Worm (Caenorhabditis elegans) whole organism, late embryonic: ENCODE measurements around the gene srx-131.
A peak's percentile ranks its signal among the peaks of the same experiment; 100 is the strongest.

Source experiments
- C38D4.7 ChIP-seq: fragments of 200-800 bp; sonication (Bioruptor generic); optimal IDR thresholded peaks from 2 replicates; lab custom pipeline; 2018; ENCODE audit warnings: mild to moderate bottlenecking, missing genetic modification characterization, moderate library complexity, missing compliant biosample characterization
- F13H6.1 ChIP-seq: sonication (generic microtip); optimal IDR thresholded peaks from 2 replicates; lab custom pipeline; 2016; ENCODE audit warnings: missing genetic modification characterization, missing compliant biosample characterization
- K02D7.2 ChIP-seq: sonication (generic microtip); optimal IDR thresholded peaks from 2 replicates; lab custom pipeline; 2017; ENCODE audit warnings: mild to moderate bottlenecking, missing genetic modification characterization, missing compliant biosample characterization
- K09A11.1 ChIP-seq: sonication (generic microtip); optimal IDR thresholded peaks from 2 replicates; lab custom pipeline; 2017; ENCODE audit warnings: antibody characterized with exemption, mild to moderate bottlenecking, missing genetic modification characterization, missing compliant biosample characterization; ENCODE audit not compliant: insufficient read depth
- Y22D7AL.16 ChIP-seq: sonication (generic microtip); optimal IDR thresholded peaks from 2 replicates; lab custom pipeline; 2016; ENCODE audit warnings: missing genetic modification characterization, missing compliant biosample characterization
- ama-1 ChIP-seq: fragments of 150-350 bp; optimal IDR thresholded peaks from 2 replicates; lab custom pipeline; 2014
- ceh-14 ChIP-seq: sonication (generic microtip); optimal IDR thresholded peaks from 2 replicates; lab custom pipeline; 2016; ENCODE audit warnings: missing genotype, missing genetic modification characterization, missing compliant biosample characterization
- ceh-19 ChIP-seq: fragments of 200-800 bp; sonication (Bioruptor generic); optimal IDR thresholded peaks from 2 replicates; lab custom pipeline; 2018; ENCODE audit warnings: mild to moderate bottlenecking, missing genetic modification characterization, missing compliant biosample characterization
- ceh-2 ChIP-seq: sonication (generic microtip); optimal IDR thresholded peaks from 2 replicates; lab custom pipeline; 2016; ENCODE audit warnings: missing genotype, missing genetic modification characterization, missing compliant biosample characterization
- ceh-24 ChIP-seq: sonication (generic microtip); optimal IDR thresholded peaks from 2 replicates; lab custom pipeline; 2016; ENCODE audit warnings: mild to moderate bottlenecking, missing genetic modification characterization, missing compliant biosample characterization
- ceh-30 ChIP-seq: fragments of 150-350 bp; optimal IDR thresholded peaks from 2 replicates; lab custom pipeline; 2014; ENCODE audit warnings: missing biosample characterization, missing genetic modification characterization
- ceh-31 ChIP-seq: sonication (generic microtip); optimal IDR thresholded peaks from 2 replicates; lab custom pipeline; 2016; ENCODE audit warnings: missing genetic modification characterization, missing compliant biosample characterization
- ceh-34 ChIP-seq: sonication (generic microtip); optimal IDR thresholded peaks from 2 replicates; lab custom pipeline; 2016; ENCODE audit warnings: mild to moderate bottlenecking, missing genetic modification characterization, missing compliant biosample characterization
- ceh-45 ChIP-seq: fragments of 200-800 bp; sonication (Bioruptor generic); IDR thresholded peaks from 2 replicates; pipeline ENCODE4 v1.3.6; 2022; ENCODE audit warnings: missing genetic modification reagents, missing genetic modification characterization, missing compliant biosample characterization
- ceh-48 ChIP-seq: sonication (generic microtip); optimal IDR thresholded peaks from 2 replicates; lab custom pipeline; 2016; ENCODE audit warnings: missing genetic modification characterization, inconsistent platforms, missing compliant biosample characterization
- ceh-6 ChIP-seq: fragments of 200-800 bp; sonication (Bioruptor generic); optimal IDR thresholded peaks from 2 replicates; lab custom pipeline; 2018; ENCODE audit warnings: mild to moderate bottlenecking, missing genetic modification characterization, missing compliant biosample characterization
- ceh-9 ChIP-seq: sonication (generic microtip); optimal IDR thresholded peaks from 2 replicates; lab custom pipeline; 2016; ENCODE audit warnings: mild to moderate bottlenecking, missing genetic modification characterization, inconsistent platforms, missing compliant biosample characterization
- che-1 ChIP-seq: sonication (generic microtip); optimal IDR thresholded peaks from 2 replicates; lab custom pipeline; 2016; ENCODE audit warnings: mild to moderate bottlenecking, missing genetic modification characterization, missing compliant biosample characterization
- dmd-4 ChIP-seq: sonication (generic microtip); optimal IDR thresholded peaks from 2 replicates; lab custom pipeline; 2016; ENCODE audit warnings: borderline replicate concordance, missing genetic modification characterization, missing compliant biosample characterization
- dve-1 ChIP-seq: sonication (generic microtip); optimal IDR thresholded peaks from 2 replicates; lab custom pipeline; 2017; ENCODE audit warnings: antibody characterized with exemption, mild to moderate bottlenecking, missing genetic modification characterization, missing compliant biosample characterization
- elt-2 ChIP-seq: sonication (generic microtip); optimal IDR thresholded peaks from 2 replicates; lab custom pipeline; 2016; ENCODE audit warnings: missing genetic modification reagents, missing genetic modification characterization, missing compliant biosample characterization
- elt-4 ChIP-seq: sonication (generic microtip); optimal IDR thresholded peaks from 2 replicates; lab custom pipeline; 2016; ENCODE audit warnings: missing genetic modification characterization, missing compliant biosample characterization
- ets-4 ChIP-seq: sonication (generic microtip); optimal IDR thresholded peaks from 2 replicates; lab custom pipeline; 2016; ENCODE audit warnings: missing genetic modification characterization, missing compliant biosample characterization
- eyg-1 ChIP-seq: sonication (generic microtip); optimal IDR thresholded peaks from 2 replicates; lab custom pipeline; 2016; ENCODE audit warnings: missing genotype, missing genetic modification characterization, missing compliant biosample characterization
- fkh-10 ChIP-seq: fragments of 150-350 bp; optimal IDR thresholded peaks from 2 replicates; lab custom pipeline; 2014; ENCODE audit warnings: missing biosample characterization, missing genetic modification reagents, missing genetic modification characterization
- fkh-6 ChIP-seq: sonication (generic microtip); optimal IDR thresholded peaks from 2 replicates; lab custom pipeline; 2016; ENCODE audit warnings: missing genetic modification characterization, missing compliant biosample characterization
- gmeb-2 ChIP-seq: sonication (generic microtip); optimal IDR thresholded peaks from 2 replicates; lab custom pipeline; 2016; ENCODE audit warnings: missing genetic modification characterization, inconsistent platforms, missing compliant biosample characterization
- hlh-13 ChIP-seq: fragments of 200-800 bp; sonication (Bioruptor generic); optimal IDR thresholded peaks from 2 replicates; lab custom pipeline; 2018; ENCODE audit warnings: mild to moderate bottlenecking, missing genetic modification characterization, missing compliant biosample characterization
- hlh-15 ChIP-seq: sonication (generic microtip); optimal IDR thresholded peaks from 2 replicates; lab custom pipeline; 2016; ENCODE audit warnings: missing genetic modification characterization, missing compliant biosample characterization
- hlh-8 ChIP-seq: sonication (generic microtip); optimal IDR thresholded peaks from 2 replicates; lab custom pipeline; 2016; ENCODE audit warnings: missing genotype, missing genetic modification characterization, missing compliant biosample characterization
- lim-6 ChIP-seq: sonication (generic microtip); optimal IDR thresholded peaks from 2 replicates; lab custom pipeline; 2016; ENCODE audit warnings: missing genetic modification characterization, missing compliant biosample characterization
- lin-11 ChIP-seq: fragments of 200-800 bp; sonication (Bioruptor generic); optimal IDR thresholded peaks from 2 replicates; lab custom pipeline; 2018; ENCODE audit warnings: mild to moderate bottlenecking, missing genetic modification characterization, missing compliant biosample characterization
- madf-2 ChIP-seq: sonication (generic microtip); optimal IDR thresholded peaks from 2 replicates; lab custom pipeline; 2017; ENCODE audit warnings: missing genetic modification characterization, missing compliant biosample characterization
- nfya-1 ChIP-seq: sonication (generic microtip); optimal IDR thresholded peaks from 2 replicates; lab custom pipeline; 2017; ENCODE audit warnings: missing genetic modification characterization, mild to moderate bottlenecking, missing compliant biosample characterization, antibody characterized with exemption, moderate library complexity
- nhr-11 ChIP-seq: fragments of 150-350 bp; optimal IDR thresholded peaks from 2 replicates; lab custom pipeline; 2014; ENCODE audit warnings: missing biosample characterization, missing genetic modification characterization
- nhr-232 ChIP-seq: sonication (generic microtip); optimal IDR thresholded peaks from 2 replicates; lab custom pipeline; 2016; ENCODE audit warnings: missing genetic modification characterization, missing compliant biosample characterization
- npax-4 ChIP-seq: sonication (generic microtip); optimal IDR thresholded peaks from 2 replicates; lab custom pipeline; 2016; ENCODE audit warnings: missing genetic modification characterization, missing compliant biosample characterization
- odd-2 ChIP-seq: sonication (generic microtip); optimal IDR thresholded peaks from 2 replicates; lab custom pipeline; 2017; ENCODE audit warnings: antibody characterized with exemption, mild to moderate bottlenecking, missing genetic modification characterization, missing compliant biosample characterization
- pag-3 ChIP-seq: sonication (generic microtip); optimal IDR thresholded peaks from 2 replicates; lab custom pipeline; 2016; ENCODE audit warnings: missing compliant biosample characterization, missing genetic modification characterization, borderline replicate concordance
- pat-9 ChIP-seq: fragments of 200-800 bp; sonication (Bioruptor generic); optimal IDR thresholded peaks from 2 replicates; lab custom pipeline; 2018; ENCODE audit warnings: mild to moderate bottlenecking, missing genetic modification characterization, moderate library complexity, missing compliant biosample characterization
- pha-2 ChIP-seq: sonication (generic microtip); optimal IDR thresholded peaks from 2 replicates; lab custom pipeline; 2017; ENCODE audit warnings: mild to moderate bottlenecking, missing genetic modification characterization, missing compliant biosample characterization
- pha-4 ChIP-seq: fragments of 150-350 bp; optimal IDR thresholded peaks from 2 replicates; lab custom pipeline; 2018; ENCODE audit warnings: missing biosample characterization, missing genetic modification reagents, missing genetic modification characterization
- pqm-1 ChIP-seq: sonication (generic microtip); optimal IDR thresholded peaks from 2 replicates; lab custom pipeline; 2016; ENCODE audit warnings: missing genetic modification characterization, missing compliant biosample characterization
- ref-2 ChIP-seq: sonication (generic microtip); optimal IDR thresholded peaks from 2 replicates; lab custom pipeline; 2016; ENCODE audit warnings: missing genetic modification characterization, missing compliant biosample characterization
- rnt-1 ChIP-seq: sonication (generic microtip); optimal IDR thresholded peaks from 2 replicates; lab custom pipeline; 2016; ENCODE audit warnings: missing genetic modification characterization, missing compliant biosample characterization
- sdc-2 ChIP-seq: sonication (generic microtip); optimal IDR thresholded peaks from 2 replicates; lab custom pipeline; 2016; ENCODE audit warnings: missing genotype, missing genetic modification characterization, missing compliant biosample characterization
- sox-2 ChIP-seq: fragments of 200-800 bp; sonication (Bioruptor generic); IDR thresholded peaks from 2 replicates; pipeline ENCODE4 v1.3.6; 2022; ENCODE audit warnings: missing genetic modification reagents, missing genetic modification characterization, missing compliant biosample characterization
- sox-4 ChIP-seq: sonication (generic microtip); optimal IDR thresholded peaks from 2 replicates; lab custom pipeline; 2017; ENCODE audit warnings: mild to moderate bottlenecking, missing genetic modification characterization, inconsistent platforms, missing compliant biosample characterization
- ttx-3 ChIP-seq: sonication (generic microtip); optimal IDR thresholded peaks from 2 replicates; lab custom pipeline; 2016; ENCODE audit warnings: missing genetic modification reagents, missing genetic modification characterization, missing compliant biosample characterization
- unc-3 ChIP-seq, 2 experiments: fragments of 200-800 bp in 1 of 2; sonication (Bioruptor generic) in 1 of 2; sonication (generic microtip) in 1 of 2; conservative IDR thresholded peaks in 1 of 2; optimal IDR thresholded peaks in 1 of 2; 2 replicates each; pipeline versions ENCODE4 v1.3.6 to Lab custom; 2016 to 2022; ENCODE audit warnings: missing compliant biosample characterization in 2 of 2, missing genetic modification characterization in 2 of 2, missing genetic modification reagents in 1 of 2
- unc-42 ChIP-seq: sonication (generic microtip); optimal IDR thresholded peaks from 2 replicates; lab custom pipeline; 2016; ENCODE audit warnings: missing genotype, missing genetic modification characterization, missing compliant biosample characterization
- unc-55 ChIP-seq: sonication (generic microtip); optimal IDR thresholded peaks from 2 replicates; lab custom pipeline; 2017; ENCODE audit warnings: missing biosample characterization, missing genetic modification reagents, missing genetic modification characterization
- zip-5 ChIP-seq: sonication (generic microtip); optimal IDR thresholded peaks from 2 replicates; lab custom pipeline; 2016; ENCODE audit warnings: missing genetic modification characterization, missing compliant biosample characterization

The srx-131 gene

DNA sequence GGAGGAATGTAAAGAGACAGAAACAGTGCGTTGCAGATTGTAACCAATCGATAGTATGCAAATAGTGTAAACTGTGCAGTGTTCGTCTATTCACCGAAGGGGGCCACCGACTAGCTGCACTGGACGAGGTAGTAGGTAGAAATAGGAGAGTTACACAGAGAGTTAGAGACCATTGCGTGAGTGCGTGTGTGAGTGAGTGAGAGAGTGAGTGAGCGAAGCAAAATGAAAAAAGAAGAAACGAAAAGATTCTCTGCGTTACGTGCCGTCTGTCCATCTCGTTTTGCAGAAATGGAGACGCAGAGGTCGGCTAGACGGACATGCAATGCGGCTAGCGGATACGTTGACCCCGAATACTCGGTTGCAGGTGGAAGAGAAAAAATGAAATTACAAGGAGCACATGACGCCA lies 36.8 kb upstream of the srx-131 start:
- TF ChIP-seq fkh-10 (no peak), ceh-48 (no peak), K02D7.2 (tag; lab: Kevin White, UChicago) (no peak), ceh-31 (tag; lab: Kevin White, UChicago) (peak; percentile 77), npax-4 (tag; lab: Kevin White, UChicago) (no peak), ttx-3 (tag; lab: Kevin White, UChicago) (no peak), hlh-15 (tag; lab: Kevin White, UChicago) (no peak), unc-55 (GFP tag; lab: Kevin White, UChicago) (peak; percentile 36), pag-3 (tag; lab: Kevin White, UChicago) (no peak), Y22D7AL.16 (tag; lab: Kevin White, UChicago) (no peak), dve-1 (tag; lab: Kevin White, UChicago) (no peak), C38D4.7 (GFP tag; lab: Kevin White, UChicago) (no peak), fkh-6 (tag; lab: Kevin White, UChicago) (no peak), odd-2 (tag; lab: Kevin White, UChicago) (no peak), hlh-8 (tag; lab: Kevin White, UChicago) (peak; percentile 44), che-1 (tag; lab: Kevin White, UChicago) (no peak), sox-2 (GFP tag; lab: Robert Waterston, UW) (peak; percentile 13; the same call in 1 of the 2 replicates), pha-2 (tag; lab: Kevin White, UChicago) (no peak), rnt-1 (tag; lab: Kevin White, UChicago) (peak; percentile 39), ama-1 (lab: Kevin White, UChicago) (no peak), dmd-4 (tag; lab: Kevin White, UChicago) (no peak), elt-2 (tag; lab: Kevin White, UChicago) (peak; percentile 18), zip-5 (no peak), ceh-24 (no peak), F13H6.1 (tag; lab: Kevin White, UChicago) (peak; percentile 33), lin-11 (no peak), pqm-1 (tag; lab: Kevin White, UChicago) (no peak), ceh-45 (no peak), sdc-2 (peak; percentile 17), nfya-1 (tag; lab: Kevin White, UChicago) (peak; percentile 79), ceh-19 (GFP tag; lab: Kevin White, UChicago) (no peak), eyg-1 (no peak), madf-2 (no peak), nhr-11 (tag; lab: Kevin White, UChicago) (no peak), ceh-30 (tag; lab: Kevin White, UChicago) (peak; percentile 9), lim-6 (no peak), ceh-6 (GFP tag; lab: Kevin White, UChicago) (no peak), gmeb-2 (tag; lab: Kevin White, UChicago) (no peak), sox-4 (tag; lab: Kevin White, UChicago) (no peak), pha-4 (tag; lab: Kevin White, UChicago) (no peak), ref-2 (tag; lab: Kevin White, UChicago) (peak; percentile 75), ceh-34 (tag; lab: Kevin White, UChicago) (peak; percentile 81), ceh-9 (tag; lab: Kevin White, UChicago) (no peak), ets-4 (tag; lab: Kevin White, UChicago) (no peak), nhr-232 (tag; lab: Kevin White, UChicago) (no peak), pat-9 (no peak), K09A11.1 (tag; lab: Kevin White, UChicago) (no peak), ceh-2 (peak; percentile 42), hlh-13 (GFP tag; lab: Kevin White, UChicago) (no peak), elt-4 (tag; lab: Kevin White, UChicago) (no peak), unc-3 (GFP tag; conservative IDR thresholded peaks at IDR 0.05; lab: Robert Waterston, UW) (no peak), unc-3 (tag; optimal IDR thresholded peaks at IDR 0.05; lab: Kevin White, UChicago) (no peak), ceh-14 (tag; lab: Kevin White, UChicago) (peak; percentile 6), unc-42 (tag; lab: Kevin White, UChicago) (peak; percentile 53)
